Worm (Caenorhabditis elegans): ENCODE data around the gene lgc-45.

The lgc-45 gene

ce11 chrII:3554673-3555072 is 2.6 kb upstream of the lgc-45 start:
- no peak for TF ChIP-seq lin-13 (tag; optimal IDR thresholded peaks at IDR 0.05)
- no peak for TF ChIP-seq ceh-83 (GFP tag; optimal IDR thresholded peaks at IDR 0.05)
- no peak for TF ChIP-seq tbx-8 (GFP tag; optimal IDR thresholded peaks at IDR 0.05)
- TF ChIP-seq sptf-1 (tag; optimal IDR thresholded peaks at IDR 0.05) = no peak
- TF ChIP-seq cnd-1 (tag; optimal IDR thresholded peaks at IDR 0.05) = no peak
- TF ChIP-seq nhr-237 (tag; optimal IDR thresholded peaks at IDR 0.05) = no peak
- no peak for TF ChIP-seq sem-2 (GFP tag; optimal IDR thresholded peaks at IDR 0.05)

- no peak for TF ChIP-seq mep-1 (tag; optimal IDR thresholded peaks at IDR 0.05)
- TF ChIP-seq lsy-2 (tag; optimal IDR thresholded peaks at IDR 0.05) = no peak
- no peak for TF ChIP-seq lin-32 (GFP tag; optimal IDR thresholded peaks at IDR 0.05)
- no peak for TF ChIP-seq blmp-1 (tag; optimal IDR thresholded peaks at IDR 0.05)
- TF ChIP-seq lin-13 (tag; optimal IDR thresholded peaks at IDR 0.05) = no peak
- no peak for TF ChIP-seq hlh-1 (tag; optimal IDR thresholded peaks at IDR 0.05)
- no peak for TF ChIP-seq flh-1 (GFP tag; optimal IDR thresholded peaks at IDR 0.05)
- TF ChIP-seq tbx-8 (GFP tag; optimal IDR thresholded peaks at IDR 0.05) = no peak
- TF ChIP-seq nhr-237 (tag; optimal IDR thresholded peaks at IDR 0.05) = no peak
- no peak for TF ChIP-seq ces-1 (GFP tag; optimal IDR thresholded peaks at IDR 0.05)
- no peak for TF ChIP-seq ztf-11 (tag; optimal IDR thresholded peaks at IDR 0.05)
Measured at ce11 chrII:3555281-3555680, 2.0 kb upstream of the lgc-45 start.

- TF ChIP-seq nhr-12 (tag; optimal IDR thresholded peaks at IDR 0.05) (no peak), snpc-4 (tag; optimal IDR thresholded peaks at IDR 0.05) (no peak), nhr-2 (tag; optimal IDR thresholded peaks at IDR 0.05) (no peak), lin-13 (tag; optimal IDR thresholded peaks at IDR 0.05) (no peak), sptf-1 (tag; optimal IDR thresholded peaks at IDR 0.05) (no peak), unc-62 (GFP tag; optimal IDR thresholded peaks at IDR 0.05) (no peak)
Measured at ce11 chrII:3556584-3556983, 688 bp upstream of the lgc-45 start.

- TF ChIP-seq nhr-76 (tag; optimal IDR thresholded peaks at IDR 0.05) = no peak
- no peak for TF ChIP-seq hlh-1 (tag; optimal IDR thresholded peaks at IDR 0.05)
- TF ChIP-seq sem-2 (GFP tag; optimal IDR thresholded peaks at IDR 0.05) = no peak
- no peak for TF ChIP-seq zip-8 (tag; optimal IDR thresholded peaks at IDR 0.05)
- TF ChIP-seq pha-4 (tag; optimal IDR thresholded peaks at IDR 0.05) = no peak
- TF ChIP-seq ceh-43 (GFP tag; optimal IDR thresholded peaks at IDR 0.05) = no peak
Measured at ce11 chrII:3560592-3560991, 3.3 kb downstream of the lgc-45 start, which contains the start of gene W10G11.1. Gene W10G11.1 (minus strand): TSS chrII:3560692.

ce11 chrII:3561561-3561960 is 4.3 kb downstream of the lgc-45 start, which contains the start of gene W10G11.2:
Gene W10G11.2 (minus strand): TSS chrII:3561661.
- no peak for TF ChIP-seq zip-8 (tag; optimal IDR thresholded peaks at IDR 0.05)
- no peak for TF ChIP-seq mab-5 (tag; optimal IDR thresholded peaks at IDR 0.05)
- TF ChIP-seq unc-120 (tag; optimal IDR thresholded peaks at IDR 0.05; ENCODE audit: poor library complexity, severe bottlenecking) = no peak
- TF ChIP-seq elt-1 (tag; optimal IDR thresholded peaks at IDR 0.05; ENCODE audit: borderline replicate concordance, insufficient read depth) = no peak
- no peak for TF ChIP-seq lin-32 (GFP tag; optimal IDR thresholded peaks at IDR 0.05)
- no peak for TF ChIP-seq sem-2 (GFP tag; optimal IDR thresholded peaks at IDR 0.05)
- TF ChIP-seq pha-4 (tag; optimal IDR thresholded peaks at IDR 0.05) = no peak
- TF ChIP-seq elt-3 (tag; optimal IDR thresholded peaks at IDR 0.05) = no peak
- TF ChIP-seq cnd-1 (tag; optimal IDR thresholded peaks at IDR 0.05) = no peak
- TF ChIP-seq tbx-8 (GFP tag; optimal IDR thresholded peaks at IDR 0.05) = no peak
- no peak for TF ChIP-seq lin-13 (tag; optimal IDR thresholded peaks at IDR 0.05)
- no peak for TF ChIP-seq nhr-76 (tag; optimal IDR thresholded peaks at IDR 0.05)
- no peak for TF ChIP-seq blmp-1 (tag; optimal IDR thresholded peaks at IDR 0.05)
- no peak for TF ChIP-seq drap-1 (GFP tag; optimal IDR thresholded peaks at IDR 0.05)

ce11 chrII:3562419-3562818 is 5.1 kb downstream of the lgc-45 start, which contains the start of gene W10G11.3:
Gene W10G11.3 (minus strand): TSS chrII:3562519.
- no peak for TF ChIP-seq pha-4 (tag; optimal IDR thresholded peaks at IDR 0.05)
- TF ChIP-seq drap-1 (GFP tag; optimal IDR thresholded peaks at IDR 0.05) = no peak
- TF ChIP-seq blmp-1 (tag; optimal IDR thresholded peaks at IDR 0.05) = no peak
- no peak for TF ChIP-seq M03D4.4 (tag; optimal IDR thresholded peaks at IDR 0.05)

All from whole organism, mixed stage, embryonic.